Fruit fly (Drosophila melanogaster): Measurements from ENCODE around the gene CG15021.
A peak's percentile ranks its signal among the peaks of the same experiment; 100 is the strongest.

dm6 chr3L:4474946-4475470 is 38.5 kb downstream of the CG15021 start:
- no peak for TF ChIP-seq Gug (GFP tag; IDR thresholded peaks at IDR 0.05)
- TF ChIP-seq Adf1 (GFP tag; IDR thresholded peaks at IDR 0.05), result no peak
- TF ChIP-seq en (GFP tag; optimal IDR thresholded peaks at IDR 0.05), result peak; percentile 45
- TF ChIP-seq stwl (tag; optimal IDR thresholded peaks at IDR 0.05), result peak; percentile 27
- no peak for TF ChIP-seq kay (GFP tag; optimal IDR thresholded peaks at IDR 0.05)
- no peak for TF ChIP-seq sisA (GFP tag; IDR thresholded peaks at IDR 0.05)
- TF ChIP-seq Fer3 (tag; optimal IDR thresholded peaks at IDR 0.05), result peak; percentile 87
- no peak for TF ChIP-seq br (optimal IDR thresholded peaks at IDR 0.05)
